Worm (Caenorhabditis elegans): ENCODE measurements around the gene T14F9.2.

The T14F9.2 gene

DNA sequence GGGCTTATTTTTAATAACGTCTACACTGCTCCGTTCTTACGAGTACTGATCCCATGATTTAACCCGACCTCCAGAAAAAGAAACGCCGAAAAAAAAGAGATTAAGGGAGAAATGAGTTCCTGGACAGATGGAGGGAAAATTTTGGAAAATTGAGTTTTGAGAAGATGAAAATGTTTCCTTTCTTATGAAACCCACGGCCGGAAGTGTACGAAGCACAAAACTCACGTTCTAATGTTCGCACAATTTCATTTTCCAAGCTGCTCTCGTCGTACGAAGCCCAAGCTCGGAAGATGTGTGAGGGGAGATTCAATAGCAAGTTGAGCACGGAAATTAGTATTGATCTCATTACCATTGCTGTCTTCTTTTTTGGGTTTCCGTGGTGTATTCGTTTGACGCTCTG, 37.3 kb downstream of the T14F9.2 start:
- no peak for TF ChIP-seq hmbx-1 (tag; optimal IDR thresholded peaks at IDR 0.05)
- TF ChIP-seq scrt-1 (GFP tag; IDR thresholded peaks at IDR 0.05) = no peak
- no peak for TF ChIP-seq tra-4 (tag; optimal IDR thresholded peaks at IDR 0.05)
- no peak for TF ChIP-seq F13C5.2 (tag; optimal IDR thresholded peaks at IDR 0.05)
- TF ChIP-seq tbx-37 (GFP tag; conservative IDR thresholded peaks at IDR 0.05) = no peak
- no peak for TF ChIP-seq ceh-36 (tag; optimal IDR thresholded peaks at IDR 0.05)
- no peak for TF ChIP-seq flt-1 (GFP tag; IDR thresholded peaks at IDR 0.05)
- TF ChIP-seq B0310.2 (tag; optimal IDR thresholded peaks at IDR 0.05) = no peak
- TF ChIP-seq ama-1 (optimal IDR thresholded peaks at IDR 0.05) = no peak

DNA sequence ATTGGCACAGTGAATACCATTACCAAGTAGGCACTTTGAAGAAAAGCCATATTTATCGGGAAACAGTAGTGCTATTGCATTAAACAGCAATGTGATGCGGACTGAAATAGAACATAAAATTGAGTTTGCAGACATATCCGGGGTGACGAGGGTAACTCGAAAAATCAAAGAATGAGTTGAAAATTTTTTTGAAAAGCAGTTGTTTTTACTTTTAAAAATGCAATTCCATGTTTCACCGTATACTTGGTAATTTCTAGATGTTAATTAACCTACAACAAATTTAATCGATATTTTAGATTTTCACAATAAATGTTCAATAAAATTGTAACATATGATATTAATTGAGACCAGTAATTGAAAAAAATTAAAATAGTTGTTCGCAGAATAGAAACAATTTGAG, 40.1 kb downstream of the T14F9.2 start, which contains the start of gene AH9.4:
TSS of gene AH9.4 (minus strand) at position 101 of the 400 bp plus-strand sequence.
- TF ChIP-seq ets-7 (tag; optimal IDR thresholded peaks at IDR 0.05) (no peak), ama-1 (optimal IDR thresholded peaks at IDR 0.05) (no peak), hmg-4 (GFP tag; optimal IDR thresholded peaks at IDR 0.05) (no peak), hnd-1 (tag; optimal IDR thresholded peaks at IDR 0.05) (no peak), B0310.2 (tag; optimal IDR thresholded peaks at IDR 0.05) (no peak), aly-1 (tag; optimal IDR thresholded peaks at IDR 0.05) (no peak), tbx-11 (GFP tag; IDR thresholded peaks at IDR 0.05) (no peak), flt-1 (GFP tag; IDR thresholded peaks at IDR 0.05) (no peak), ceh-13 (GFP tag; optimal IDR thresholded peaks at IDR 0.05) (no peak), F13C5.2 (tag; optimal IDR thresholded peaks at IDR 0.05) (no peak), pes-1 (GFP tag; IDR thresholded peaks at IDR 0.05) (no peak), tbx-37 (GFP tag; conservative IDR thresholded peaks at IDR 0.05) (no peak), ceh-36 (tag; optimal IDR thresholded peaks at IDR 0.05) (no peak)

DNA sequence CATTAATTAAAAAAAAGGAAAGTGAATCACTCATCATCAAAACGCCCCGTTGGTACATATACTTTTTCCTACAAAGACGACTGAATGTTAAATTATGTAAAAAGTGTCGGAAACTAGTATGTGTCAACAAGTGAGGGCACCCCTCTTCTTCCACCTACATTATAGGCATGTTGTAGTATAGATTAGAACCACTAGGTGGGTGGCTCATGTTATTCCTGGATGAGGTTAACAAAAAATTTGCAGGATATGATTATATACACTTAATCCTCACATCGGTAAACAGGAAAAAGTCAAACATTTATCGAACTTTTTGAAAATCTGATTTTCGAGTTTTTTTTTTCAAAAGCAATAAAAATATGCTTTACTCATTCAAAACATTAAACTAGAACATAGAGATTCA, 41.9 kb downstream of the T14F9.2 start:
- TF ChIP-seq ama-1 (optimal IDR thresholded peaks at IDR 0.05) (no peak), hmbx-1 (tag; optimal IDR thresholded peaks at IDR 0.05) (no peak), aly-1 (tag; optimal IDR thresholded peaks at IDR 0.05) (no peak), sea-1 (GFP tag; conservative IDR thresholded peaks at IDR 0.05) (no peak), tbx-37 (GFP tag; conservative IDR thresholded peaks at IDR 0.05) (no peak), hnd-1 (tag; optimal IDR thresholded peaks at IDR 0.05) (no peak)
